Worm (Caenorhabditis elegans) whole organism, L4 larva: ENCODE measurements around the gene cest-31.

Experiments used
- mdl-1 ChIP-seq, 2 experiments: fragments of 150-350 bp in 1 of 2; sonication (generic microtip) in 1 of 2; optimal IDR thresholded peaks; 2 replicates each; lab custom pipeline; 2014 to 2017; ENCODE audit warnings: missing biosample characterization in 2 of 2, missing genetic modification characterization in 2 of 2
- nhr-6 ChIP-seq: fragments of 150-350 bp; optimal IDR thresholded peaks from 2 replicates; lab custom pipeline; 2014; ENCODE audit warnings: missing biosample characterization, missing genetic modification characterization

- TF ChIP-seq nhr-6 (no peak), mdl-1 (tag; optimal IDR thresholded peaks at IDR 0.05; lab: Kevin White, UChicago) (no peak)
Measured at ce11 chrV:6722378-6722777, 48.3 kb downstream of the cest-31 start, which contains the start of gene ZC487.2.
